Worm (Caenorhabditis elegans) whole organism, L3 larva: ENCODE results near the gene fbxa-153.

Source experiments
- R02D3.7 ChIP-seq: fragments of 150-350 bp; optimal IDR thresholded peaks from 2 replicates; lab custom pipeline; 2014; ENCODE audit warnings: missing biosample characterization, missing genetic modification characterization
- ZK546.5 ChIP-seq: sonication (generic microtip); optimal IDR thresholded peaks from 2 replicates; lab custom pipeline; 2017; ENCODE audit warnings: missing biosample characterization, missing genetic modification characterization
- aly-2 ChIP-seq: fragments of 150-350 bp; optimal IDR thresholded peaks from 2 replicates; lab custom pipeline; 2014; ENCODE audit warnings: missing biosample characterization, missing genetic modification characterization
- ama-1 ChIP-seq: fragments of 150-350 bp; optimal IDR thresholded peaks from 2 replicates; lab custom pipeline; 2018
- ceh-16 ChIP-seq: sonication (generic microtip); optimal IDR thresholded peaks from 2 replicates; lab custom pipeline; 2017; ENCODE audit warnings: missing biosample characterization, missing genetic modification characterization
- ceh-28 ChIP-seq: fragments of 150-350 bp; optimal IDR thresholded peaks from 2 replicates; lab custom pipeline; 2014; ENCODE audit warnings: missing biosample characterization, missing genetic modification reagents, missing genetic modification characterization
- ceh-82 ChIP-seq: fragments of 150-350 bp; optimal IDR thresholded peaks from 2 replicates; lab custom pipeline; 2014; ENCODE audit warnings: missing biosample characterization, missing genetic modification characterization
- ceh-9 ChIP-seq: sonication (generic microtip); optimal IDR thresholded peaks from 2 replicates; lab custom pipeline; 2018; ENCODE audit warnings: missing biosample characterization, missing genetic modification characterization
- daf-12 ChIP-seq: fragments of 150-350 bp; optimal IDR thresholded peaks from 2 replicates; lab custom pipeline; 2014; ENCODE audit warnings: missing biosample characterization, missing genetic modification reagents, missing genetic modification characterization
- egl-27 ChIP-seq: sonication (generic microtip); optimal IDR thresholded peaks from 4 replicates; lab custom pipeline; 2017; ENCODE audit warnings: missing biosample characterization, missing genetic modification reagents, missing genetic modification characterization
- egl-5 ChIP-seq: fragments of 150-350 bp; optimal IDR thresholded peaks from 2 replicates; lab custom pipeline; 2017; ENCODE audit warnings: missing biosample characterization, missing genetic modification reagents, missing genetic modification characterization, inconsistent platforms
- elt-1 ChIP-seq: fragments of 150-350 bp; optimal IDR thresholded peaks from 2 replicates; lab custom pipeline; 2014; ENCODE audit warnings: missing biosample characterization, missing genetic modification characterization
- elt-2 ChIP-seq: sonication (generic microtip); optimal IDR thresholded peaks from 2 replicates; lab custom pipeline; 2016; ENCODE audit warnings: missing genetic modification reagents, mild to moderate bottlenecking, missing genetic modification characterization, missing compliant biosample characterization
- elt-3 ChIP-seq, 3 experiments: fragments of 150-350 bp in 1 of 3; sonication (generic microtip) in 2 of 3; optimal IDR thresholded peaks; 2 replicates in 2 of 3; 4 replicates in 1 of 3; lab custom pipeline; 2014 to 2017; ENCODE audit warnings: missing biosample characterization in 3 of 3, missing genetic modification characterization in 3 of 3
- eor-1 ChIP-seq, 2 experiments: fragments of 150-350 bp; optimal IDR thresholded peaks; 2 replicates each; lab custom pipeline; 2014 to 2018; ENCODE audit warnings: missing biosample characterization in 2 of 2, missing genetic modification characterization in 2 of 2
- fkh-10 ChIP-seq: sonication (generic microtip); optimal IDR thresholded peaks from 2 replicates; lab custom pipeline; 2017; ENCODE audit warnings: missing biosample characterization, missing genetic modification reagents, missing genetic modification characterization
- fkh-2 ChIP-seq: fragments of 150-350 bp; optimal IDR thresholded peaks from 2 replicates; lab custom pipeline; 2014; ENCODE audit warnings: missing biosample characterization, missing genetic modification reagents, missing genetic modification characterization
- fos-1 ChIP-seq: fragments of 150-350 bp; optimal IDR thresholded peaks from 2 replicates; lab custom pipeline; 2014; ENCODE audit warnings: missing biosample characterization, missing genetic modification characterization
- hmg-11 ChIP-seq: sonication (generic microtip); optimal IDR thresholded peaks from 2 replicates; lab custom pipeline; 2016; ENCODE audit warnings: missing genetic modification characterization, missing compliant biosample characterization
- jun-1 ChIP-seq: fragments of 150-350 bp; optimal IDR thresholded peaks from 2 replicates; lab custom pipeline; 2014; ENCODE audit warnings: missing biosample characterization, missing genetic modification reagents, missing genetic modification characterization
- lin-15B ChIP-seq: fragments of 150-350 bp; optimal IDR thresholded peaks from 2 replicates; lab custom pipeline; 2014; ENCODE audit warnings: missing biosample characterization, missing genetic modification characterization
- lin-39 ChIP-seq: fragments of 150-350 bp; optimal IDR thresholded peaks from 2 replicates; lab custom pipeline; 2018; ENCODE audit warnings: missing biosample characterization, missing genetic modification reagents, missing genetic modification characterization
- lsy-12 ChIP-seq: sonication (generic microtip); optimal IDR thresholded peaks from 2 replicates; lab custom pipeline; 2016; ENCODE audit warnings: mild to moderate bottlenecking, missing genetic modification characterization, missing compliant biosample characterization
- mdl-1 ChIP-seq: fragments of 150-350 bp; optimal IDR thresholded peaks from 2 replicates; lab custom pipeline; 2014; ENCODE audit warnings: missing biosample characterization, missing genetic modification characterization
- mml-1 ChIP-seq: fragments of 150-350 bp; sonication (generic microtip); optimal IDR thresholded peaks from 3 replicates; lab custom pipeline; 2014; ENCODE audit warnings: missing biosample characterization, missing genetic modification characterization
- nfya-1 ChIP-seq: sonication (generic microtip); optimal IDR thresholded peaks from 2 replicates; lab custom pipeline; 2017; ENCODE audit warnings: missing genetic modification characterization, mild to moderate bottlenecking, missing compliant biosample characterization, antibody characterized with exemption, moderate library complexity; ENCODE audit not compliant: insufficient read depth
- nhr-11 ChIP-seq: fragments of 150-350 bp; optimal IDR thresholded peaks from 2 replicates; lab custom pipeline; 2014; ENCODE audit warnings: missing biosample characterization, missing genetic modification characterization
- nhr-12 ChIP-seq: fragments of 150-350 bp; optimal IDR thresholded peaks from 2 replicates; lab custom pipeline; 2014; ENCODE audit warnings: missing biosample characterization, missing genetic modification characterization
- nhr-23 ChIP-seq: fragments of 150-350 bp; optimal IDR thresholded peaks from 2 replicates; lab custom pipeline; 2014; ENCODE audit warnings: missing biosample characterization, missing genetic modification reagents, missing genetic modification characterization
- nhr-237 ChIP-seq: fragments of 150-350 bp; optimal IDR thresholded peaks from 2 replicates; lab custom pipeline; 2014; ENCODE audit warnings: missing biosample characterization, missing genetic modification characterization
- nhr-25 ChIP-seq: sonication (generic microtip); optimal IDR thresholded peaks from 2 replicates; lab custom pipeline; 2017; ENCODE audit warnings: missing biosample characterization, missing genetic modification characterization
- nhr-28 ChIP-seq: fragments of 150-350 bp; optimal IDR thresholded peaks from 2 replicates; lab custom pipeline; 2014; ENCODE audit warnings: missing biosample characterization, missing genetic modification characterization
- nhr-43 ChIP-seq: sonication (generic microtip); optimal IDR thresholded peaks from 2 replicates; lab custom pipeline; 2016; ENCODE audit warnings: mild to moderate bottlenecking, missing genetic modification characterization, missing compliant biosample characterization; ENCODE audit not compliant: poor library complexity, severe bottlenecking
- nhr-67 ChIP-seq: fragments of 150-350 bp; optimal IDR thresholded peaks from 2 replicates; lab custom pipeline; 2014; ENCODE audit warnings: missing biosample characterization, missing genetic modification characterization
- nhr-76 ChIP-seq: fragments of 150-350 bp; sonication (generic microtip); optimal IDR thresholded peaks from 5 replicates; lab custom pipeline; 2014; ENCODE audit warnings: missing biosample characterization, missing genetic modification characterization
- nhr-77 ChIP-seq: fragments of 150-350 bp; optimal IDR thresholded peaks from 2 replicates; lab custom pipeline; 2014; ENCODE audit warnings: missing biosample characterization, missing genetic modification characterization
- pha-4 ChIP-seq: fragments of 150-350 bp; optimal IDR thresholded peaks from 2 replicates; lab custom pipeline; 2014; ENCODE audit warnings: missing biosample characterization, missing genetic modification reagents, missing genetic modification characterization
- pqm-1 ChIP-seq: fragments of 150-350 bp; optimal IDR thresholded peaks from 2 replicates; lab custom pipeline; 2017; ENCODE audit warnings: missing biosample characterization, missing genetic modification characterization, inconsistent platforms
- sea-2 ChIP-seq: fragments of 150-350 bp; sonication (generic microtip); optimal IDR thresholded peaks from 4 replicates; lab custom pipeline; 2014; ENCODE audit warnings: missing biosample characterization, missing genetic modification reagents, missing genetic modification characterization
- skn-1 ChIP-seq: fragments of 150-350 bp; optimal IDR thresholded peaks from 2 replicates; lab custom pipeline; 2014; ENCODE audit warnings: missing biosample characterization, missing genetic modification characterization
- snpc-4 ChIP-seq: fragments of 150-350 bp; optimal IDR thresholded peaks from 2 replicates; lab custom pipeline; 2014; ENCODE audit warnings: missing biosample characterization, missing genetic modification characterization
- tbx-2 ChIP-seq: sonication (generic microtip); optimal IDR thresholded peaks from 2 replicates; lab custom pipeline; 2016; ENCODE audit warnings: mild to moderate bottlenecking, missing genetic modification characterization, missing compliant biosample characterization
- unc-39 ChIP-seq: sonication (generic microtip); optimal IDR thresholded peaks from 4 replicates; lab custom pipeline; 2017; ENCODE audit warnings: missing biosample characterization, missing genetic modification characterization
- unc-62 ChIP-seq: fragments of 150-350 bp; sonication (generic microtip); optimal IDR thresholded peaks from 4 replicates; lab custom pipeline; 2014; ENCODE audit warnings: missing biosample characterization, missing genetic modification reagents, missing genetic modification characterization
- zag-1 ChIP-seq: fragments of 150-350 bp; optimal IDR thresholded peaks from 2 replicates; lab custom pipeline; 2014; ENCODE audit warnings: missing biosample characterization, missing genetic modification characterization
- ztf-11 ChIP-seq: fragments of 150-350 bp; optimal IDR thresholded peaks from 2 replicates; lab custom pipeline; 2014; ENCODE audit warnings: missing biosample characterization, missing genetic modification characterization
- ztf-4 ChIP-seq: fragments of 150-350 bp; optimal IDR thresholded peaks from 2 replicates; lab custom pipeline; 2014; ENCODE audit warnings: missing biosample characterization, missing genetic modification characterization

The fbxa-153 gene

ce11 chrV:15569702-15570430, 40.3 kb downstream of the fbxa-153 start, which contains the start of gene lsm-5:
Gene lsm-5, plus strand, starts transcription at chrV:15570380.
- TF ChIP-seq aly-2 (tag; lab: Kevin White, UChicago) (no peak), ztf-11 (tag; lab: Kevin White, UChicago) (no peak), nhr-12 (tag; lab: Kevin White, UChicago) (no peak), daf-12 (tag; lab: Kevin White, UChicago) (no peak), R02D3.7 (tag; lab: Kevin White, UChicago) (peak; percentile 91), ceh-16 (no peak), nhr-67 (tag; lab: Kevin White, UChicago) (no peak), unc-39 (no peak), jun-1 (tag; lab: Kevin White, UChicago) (peak; percentile 8), hmg-11 (peak; percentile 31), nhr-25 (tag; lab: Kevin White, UChicago) (no peak), ZK546.5 (tag; lab: Kevin White, UChicago) (no peak), tbx-2 (tag; lab: Kevin White, UChicago) (no peak), unc-62 (no peak), pqm-1 (tag; lab: Kevin White, UChicago) (peak; percentile 74), snpc-4 (tag; lab: Kevin White, UChicago) (no peak), skn-1 (no peak), fkh-10 (GFP tag; lab: Kevin White, UChicago) (no peak), nhr-23 (peak; percentile 60), lin-15B (tag; lab: Kevin White, UChicago) (peak; percentile 57), nhr-76 (no peak), mdl-1 (tag; lab: Kevin White, UChicago) (no peak), zag-1 (no peak), ama-1 (lab: Kevin White, UChicago) (peak; percentile 92), nhr-11 (tag; lab: Kevin White, UChicago) (peak; percentile 16), nhr-43 (tag; lab: Kevin White, UChicago) (no peak), fkh-2 (tag; lab: Kevin White, UChicago) (no peak), elt-3 (tag; optimal IDR thresholded peaks at IDR 0.05; lab: Kevin White, UChicago) (no peak), ceh-82 (tag; lab: Kevin White, UChicago) (no peak), nhr-28 (tag; lab: Kevin White, UChicago) (no peak), nhr-237 (tag; lab: Kevin White, UChicago) (no peak), lsy-12 (tag; lab: Kevin White, UChicago) (no peak), nhr-77 (tag; lab: Kevin White, UChicago) (no peak), elt-2 (tag; lab: Kevin White, UChicago) (peak; percentile 27), nfya-1 (tag; lab: Kevin White, UChicago) (peak; percentile 74), lin-39 (tag; lab: Kevin White, UChicago) (peak; percentile 7), ceh-28 (tag; lab: Kevin White, UChicago) (no peak), egl-27 (tag; lab: Kevin White, UChicago) (no peak), eor-1 (tag; optimal IDR thresholded peaks at IDR 0.05; lab: Kevin White, UChicago) (no peak), ztf-4 (tag; lab: Kevin White, UChicago) (no peak), mml-1 (tag; lab: Kevin White, UChicago) (no peak), fos-1 (no peak), ceh-9 (tag; lab: Kevin White, UChicago) (no peak), elt-1 (tag; lab: Kevin White, UChicago) (no peak), sea-2 (GFP tag; lab: Kevin White, UChicago) (no peak), pha-4 (peak; percentile 81), egl-5 (tag; lab: Kevin White, UChicago) (peak; percentile 24)
